Worm (Caenorhabditis elegans) whole organism, dauer: ENCODE results near the gene F57F5.3.

ENCODE experiments used
- unc-62 ChIP-seq: sonication (generic microtip); optimal IDR thresholded peaks from 2 replicates; lab custom pipeline; 2017; ENCODE audit warnings: missing biosample characterization, missing genetic modification reagents, missing genetic modification characterization

Gene F57F5.3

ce11 chrV:12006495-12006894 is at the start of gene F57F5.3:
TSS of gene F57F5.3 (minus strand) at chrV:12006595.
- TF ChIP-seq unc-62 (GFP tag; lab: Kevin White, UChicago) = no peak

ce11 chrV:12053598-12053997 is 47.2 kb upstream of the F57F5.3 start, which contains the start of gene F10C2.7:
TSS of gene F10C2.7 (plus strand) at chrV:12053898.
- TF ChIP-seq unc-62 (GFP tag; lab: Kevin White, UChicago) = no peak

- no peak for TF ChIP-seq unc-62 (GFP tag; lab: Kevin White, UChicago)
Measured at ce11 chrV:12048445-12048844, 42.0 kb upstream of the F57F5.3 start, which contains the start of gene dars-2. TSS of gene dars-2 (plus strand) at chrV:12048745.

ce11 chrV:12047735-12048134 is 41.3 kb upstream of the F57F5.3 start:
- TF ChIP-seq unc-62 (GFP tag; lab: Kevin White, UChicago) = no peak

- no peak for TF ChIP-seq unc-62 (GFP tag; lab: Kevin White, UChicago)
Measured at ce11 chrV:12045132-12045531, 38.7 kb upstream of the F57F5.3 start, which contains the start of gene F10C2.5. TSS of gene F10C2.5 (plus strand) at chrV:12045432.

DNA sequence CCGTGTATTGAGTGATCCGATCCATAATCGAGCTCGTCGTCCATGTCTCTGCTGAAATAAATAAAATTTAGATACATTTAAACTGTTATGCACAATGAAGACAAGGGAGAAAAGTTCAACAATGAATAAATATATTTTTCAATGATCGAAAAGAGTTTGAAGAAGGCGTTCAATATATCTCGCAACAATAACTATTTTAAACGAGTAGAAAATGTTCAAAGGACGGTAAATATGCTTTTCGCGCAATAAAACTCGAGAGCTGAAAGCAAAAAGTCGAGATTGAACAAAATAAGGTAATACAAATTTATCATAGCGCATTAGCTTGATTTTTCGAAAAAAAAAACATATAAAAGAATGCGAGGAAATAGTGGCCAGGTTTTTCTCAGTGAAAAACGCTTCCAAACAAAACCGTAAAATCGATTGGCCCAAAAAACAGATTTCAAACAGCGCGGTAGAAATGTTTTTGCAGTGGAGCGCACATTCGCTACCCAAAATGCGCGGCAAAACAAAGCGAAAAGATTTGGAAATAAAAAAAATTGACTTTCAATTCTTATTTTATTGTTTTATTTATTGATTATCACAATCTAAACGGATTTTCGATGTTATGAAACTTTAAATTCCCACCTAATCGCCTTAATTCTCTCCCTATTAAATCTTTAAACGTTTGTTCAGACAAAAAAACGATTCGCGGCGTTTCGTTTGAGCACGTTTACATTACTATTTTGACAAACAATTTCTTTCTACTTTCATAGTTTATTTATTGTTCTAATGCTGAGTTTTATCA is 34.6 kb upstream of the F57F5.3 start, which contains the start of the genes kup-1 and F10C2.4:
Gene kup-1 (minus strand): TSS at position 51 of the 784 bp plus-strand sequence.
Gene F10C2.4 (plus strand): TSS at position 734 of the 784 bp plus-strand sequence.
- no peak for TF ChIP-seq unc-62 (GFP tag; lab: Kevin White, UChicago)

DNA sequence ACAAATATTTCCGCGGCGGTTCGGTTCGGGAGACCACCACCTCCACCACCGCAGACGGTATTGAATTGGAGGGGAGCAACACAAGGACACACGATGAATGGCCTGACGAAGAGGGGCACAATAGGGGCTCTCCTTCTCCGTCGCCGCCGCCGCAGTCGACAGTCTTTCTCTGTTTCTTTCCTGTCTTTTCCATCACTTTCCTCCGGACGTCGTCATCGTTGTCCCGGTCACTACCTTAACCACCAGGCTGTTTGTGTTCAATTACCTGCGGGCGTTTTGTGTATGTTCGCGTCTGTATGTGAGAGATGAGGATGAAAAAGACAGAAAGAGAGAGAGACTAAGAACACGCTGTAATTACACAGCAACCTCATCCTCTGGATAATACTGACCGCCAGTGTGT is 33.4 kb upstream of the F57F5.3 start:
- no peak for TF ChIP-seq unc-62 (GFP tag; lab: Kevin White, UChicago)

DNA sequence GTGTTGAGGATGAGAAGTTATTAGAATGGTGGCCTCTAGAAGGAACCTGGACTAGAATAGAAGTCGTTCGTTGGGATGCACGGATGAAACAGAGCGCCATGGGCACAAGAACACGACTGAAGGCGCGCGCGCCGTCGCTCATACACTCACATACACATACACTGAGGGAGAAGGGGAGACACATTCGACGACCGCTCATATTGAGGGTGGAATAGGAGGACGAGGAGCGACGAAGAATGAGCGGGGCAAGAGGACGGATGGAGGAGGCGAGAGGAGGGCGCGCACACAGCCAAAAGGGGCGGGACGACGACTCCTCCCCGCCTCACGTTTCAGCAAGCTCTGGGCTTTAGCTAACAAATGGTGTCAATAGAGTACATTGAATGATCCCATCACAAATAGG is 32.4 kb upstream of the F57F5.3 start:
- no peak for TF ChIP-seq unc-62 (GFP tag; lab: Kevin White, UChicago)

DNA sequence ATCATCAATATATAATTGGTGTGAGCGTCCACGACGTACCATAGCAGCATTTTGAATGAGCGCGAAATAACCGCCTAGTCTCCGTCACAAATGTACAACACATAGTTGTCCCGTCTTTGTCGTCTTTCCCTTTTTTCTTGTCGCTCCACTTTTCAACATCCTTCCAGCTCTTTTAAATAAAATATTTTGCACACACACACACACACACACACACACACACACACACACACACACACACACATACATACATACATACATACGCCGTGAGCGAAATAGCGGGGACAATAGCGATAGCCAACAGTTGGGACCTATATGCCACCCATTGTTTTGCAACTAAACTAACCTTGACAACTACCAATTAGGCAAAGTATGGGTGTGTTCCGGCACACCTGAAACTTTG is 31.9 kb upstream of the F57F5.3 start:
- TF ChIP-seq unc-62 (GFP tag; lab: Kevin White, UChicago) = no peak

- no peak for TF ChIP-seq unc-62 (GFP tag; lab: Kevin White, UChicago)
Measured at ce11 chrV:12037889-12038288, 31.5 kb upstream of the F57F5.3 start.

DNA sequence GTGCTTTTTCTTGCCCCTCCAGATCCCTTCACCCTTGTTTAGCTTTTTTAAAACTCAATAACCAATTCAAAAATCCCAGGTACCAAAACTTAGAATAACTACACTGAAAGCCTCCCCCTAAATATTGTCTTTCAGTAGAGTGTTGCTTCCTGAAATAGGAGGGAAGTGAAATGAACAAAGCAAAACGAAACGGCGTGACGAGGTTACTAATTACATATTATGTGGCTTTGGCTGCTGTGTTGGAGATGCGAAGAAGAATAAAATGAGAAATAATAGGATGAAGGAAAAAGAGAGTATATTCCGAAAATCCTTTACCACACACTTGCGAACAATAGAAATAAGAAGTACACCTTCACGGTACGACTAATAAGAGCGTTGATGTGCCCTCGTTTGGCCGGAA is 29.7 kb upstream of the F57F5.3 start:
- no peak for TF ChIP-seq unc-62 (GFP tag; lab: Kevin White, UChicago)

DNA sequence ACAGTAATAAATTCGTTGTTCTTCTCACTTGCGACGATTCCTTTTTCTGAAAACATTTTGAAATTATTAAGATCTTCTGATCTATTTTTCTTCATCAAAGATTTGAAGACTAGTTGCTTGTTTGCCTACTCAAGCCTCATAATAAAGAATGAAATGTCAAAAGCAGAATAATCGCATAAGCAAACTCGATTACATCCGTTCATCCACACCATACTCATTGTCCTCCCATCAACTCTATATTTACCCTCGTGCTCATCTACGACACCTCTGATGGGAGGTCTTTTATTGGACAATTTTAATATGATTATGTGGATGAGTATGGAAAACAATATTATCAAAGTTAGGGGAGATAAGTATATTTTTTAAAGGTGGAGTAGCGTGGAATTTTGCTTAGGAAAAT is 27.4 kb upstream of the F57F5.3 start:
- TF ChIP-seq unc-62 (GFP tag; lab: Kevin White, UChicago) = no peak

- no peak for TF ChIP-seq unc-62 (GFP tag; lab: Kevin White, UChicago)
Measured at ce11 chrV:12032060-12032459, 25.7 kb upstream of the F57F5.3 start, which contains the start of gene pkc-1. TSS of gene pkc-1 (minus strand) at chrV:12032160.

- no peak for TF ChIP-seq unc-62 (GFP tag; lab: Kevin White, UChicago)
Measured at ce11 chrV:12028151-12028550, 21.8 kb upstream of the F57F5.3 start.

DNA sequence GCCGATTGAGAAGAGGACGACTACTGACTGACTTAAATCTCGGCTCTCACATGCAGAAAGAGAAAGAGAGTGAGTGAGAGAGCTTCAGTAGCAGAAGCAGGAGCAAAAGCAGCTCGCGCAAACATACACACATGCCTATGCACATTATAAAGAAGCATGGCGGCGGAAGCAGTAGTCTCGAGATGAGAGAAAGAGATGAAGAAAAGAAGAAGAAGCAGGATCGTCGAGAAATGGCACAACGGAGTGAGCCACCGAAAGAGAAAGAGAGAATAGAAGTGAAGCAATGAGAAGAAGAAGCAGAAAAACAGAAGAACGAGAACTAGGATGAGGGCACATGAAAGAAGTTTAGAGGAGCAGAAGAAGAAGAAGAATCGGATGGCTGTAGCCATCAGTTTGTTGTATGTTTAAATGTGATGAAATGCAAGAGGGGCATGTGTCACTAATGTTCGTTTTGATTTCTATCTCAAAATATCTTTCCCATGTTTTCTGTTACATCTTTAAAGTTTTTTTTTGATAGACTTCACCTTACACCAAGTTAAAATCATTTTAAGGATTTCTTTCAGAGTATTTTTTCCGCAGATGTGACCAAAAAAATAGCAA is 20.6 kb upstream of the F57F5.3 start:
- no peak for TF ChIP-seq unc-62 (GFP tag; lab: Kevin White, UChicago)

DNA sequence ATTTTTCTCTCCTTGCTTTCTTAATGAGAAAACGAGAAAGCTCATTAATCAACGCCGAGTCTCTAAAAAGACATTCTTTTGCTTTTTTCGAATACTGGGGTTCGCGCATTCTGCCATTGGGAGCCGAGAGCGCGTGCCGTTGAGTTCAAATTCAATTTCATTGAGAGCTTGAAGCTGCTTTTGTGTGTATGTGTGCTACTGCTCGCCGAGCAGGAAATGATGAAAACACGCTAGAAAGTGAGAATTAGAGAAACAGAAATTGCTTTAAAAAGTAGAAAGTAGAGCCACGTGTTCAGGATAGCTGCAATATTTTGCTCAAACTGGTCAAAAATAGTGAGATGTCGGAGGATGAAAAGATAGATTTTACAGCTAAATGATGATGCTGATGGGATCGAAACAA is 19.3 kb upstream of the F57F5.3 start:
- no peak for TF ChIP-seq unc-62 (GFP tag; lab: Kevin White, UChicago)
